Fruit fly (Drosophila melanogaster) whole organism, embryonic: ENCODE results near the gene CG31344.
A peak's percentile ranks its signal among the peaks of the same experiment; 100 is the strongest.

Source experiments
- Abd-B ChIP-seq: fragments of 200-800 bp; sonication (Bioruptor generic); optimal IDR thresholded peaks from 2 replicates; lab custom pipeline; 2018; ENCODE audit warnings: missing biosample characterization, mild to moderate bottlenecking, missing genetic modification characterization, moderate library complexity
- Blimp-1 ChIP-seq: fragments of 200-800 bp; sonication (Bioruptor generic); optimal IDR thresholded peaks from 3 replicates; lab custom pipeline; 2018; ENCODE audit warnings: missing biosample characterization, missing genetic modification characterization, mild to moderate bottlenecking, moderate library complexity, missing genetic modification reagents
- CG12236 ChIP-seq: fragments of 200-800 bp; sonication (Bioruptor generic); optimal IDR thresholded peaks from 2 replicates; lab custom pipeline; 2016; ENCODE audit warnings: missing biosample characterization, missing genetic modification characterization
- CG13894 ChIP-seq: fragments of 200-800 bp; sonication (Bioruptor generic); optimal IDR thresholded peaks from 3 replicates; lab custom pipeline; 2018; ENCODE audit warnings: missing biosample characterization, mild to moderate bottlenecking, missing genetic modification characterization, moderate library complexity
- CG14860 ChIP-seq: fragments of 200-800 bp; sonication (Bioruptor generic); IDR thresholded peaks from 3 replicates; pipeline ENCODE4 v1.3.6; 2022; ENCODE audit warnings: missing biosample characterization, missing genetic modification characterization; ENCODE audit not compliant: partially characterized antibody
- CG15601 ChIP-seq: fragments of 200-800 bp; sonication (Bioruptor generic); optimal IDR thresholded peaks from 3 replicates; lab custom pipeline; 2019; ENCODE audit warnings: missing biosample characterization, mild to moderate bottlenecking, missing genetic modification characterization, moderate library complexity
- CG16815 ChIP-seq: fragments of 200-800 bp; sonication (Bioruptor generic); optimal IDR thresholded peaks from 3 replicates; lab custom pipeline; 2017; ENCODE audit warnings: missing biosample characterization, mild to moderate bottlenecking, missing genetic modification characterization
- CG17186 ChIP-seq: fragments of 200-800 bp; sonication (Bioruptor generic); optimal IDR thresholded peaks from 3 replicates; lab custom pipeline; 2017; ENCODE audit warnings: missing biosample characterization, missing genetic modification reagents, missing genetic modification characterization
- CG17361 ChIP-seq: fragments of 200-800 bp; sonication (Bioruptor generic); IDR thresholded peaks from 3 replicates; pipeline ENCODE4 v1.3.6; 2022; ENCODE audit warnings: missing biosample characterization, missing genetic modification characterization
- CG2129 ChIP-seq: fragments of 200-800 bp; sonication (Bioruptor generic); IDR thresholded peaks from 2 replicates; pipeline ENCODE4 v1.3.6; 2022; ENCODE audit warnings: missing biosample characterization, missing genetic modification characterization; ENCODE audit not compliant: partially characterized antibody
- CG2199 ChIP-seq: fragments of 200-800 bp; sonication (Bioruptor generic); IDR thresholded peaks from 3 replicates; pipeline ENCODE4 v1.3.6; 2022; ENCODE audit warnings: missing biosample characterization, missing genetic modification characterization
- CG31224 ChIP-seq: fragments of 200-800 bp; sonication (Bioruptor generic); IDR thresholded peaks from 2 replicates; pipeline ENCODE4 v1.3.6; 2022; ENCODE audit warnings: missing biosample characterization, missing genetic modification characterization
- CG3995 ChIP-seq: fragments of 200-800 bp; sonication (Bioruptor generic); optimal IDR thresholded peaks from 3 replicates; lab custom pipeline; 2016; ENCODE audit warnings: missing biosample characterization, missing genetic modification characterization
- CG4328 ChIP-seq: fragments of 200-800 bp; sonication (Bioruptor generic); optimal IDR thresholded peaks from 3 replicates; lab custom pipeline; 2017; ENCODE audit warnings: missing biosample characterization, missing genetic modification reagents, missing genetic modification characterization
- CG43689 ChIP-seq: fragments of 200-800 bp; sonication (Bioruptor generic); IDR thresholded peaks from 2 replicates; pipeline ENCODE4 v1.3.6; 2022; ENCODE audit warnings: missing biosample characterization, missing genetic modification characterization
- CG4424 ChIP-seq: fragments of 200-800 bp; sonication (Bioruptor generic); optimal IDR thresholded peaks from 3 replicates; lab custom pipeline; 2016; ENCODE audit warnings: missing biosample characterization, missing genetic modification characterization
- CG4854 ChIP-seq: fragments of 200-800 bp; sonication (Bioruptor generic); optimal IDR thresholded peaks from 2 replicates; lab custom pipeline; 2016; ENCODE audit warnings: missing biosample characterization, missing genetic modification characterization, inconsistent platforms
- CG5953 ChIP-seq: fragments of 200-800 bp; sonication (Bioruptor generic); IDR thresholded peaks from 2 replicates; pipeline ENCODE4 v1.3.6; 2022; ENCODE audit warnings: missing biosample characterization, missing genetic modification characterization
- CG6175 ChIP-seq: fragments of 200-800 bp; sonication (Bioruptor generic); IDR thresholded peaks from 3 replicates; pipeline ENCODE4 v1.3.6; 2022; ENCODE audit warnings: missing biosample characterization, missing genetic modification characterization
- CG6683 ChIP-seq: fragments of 200-800 bp; sonication (Bioruptor generic); optimal IDR thresholded peaks from 2 replicates; lab custom pipeline; 2017; ENCODE audit warnings: missing biosample characterization, mild to moderate bottlenecking, missing genetic modification characterization, missing genetic modification reagents
- CG7556 ChIP-seq: fragments of 200-800 bp; sonication (Bioruptor generic); optimal IDR thresholded peaks from 2 replicates; lab custom pipeline; 2017; ENCODE audit warnings: missing biosample characterization, mild to moderate bottlenecking, missing genetic modification characterization
- CG9437 ChIP-seq: fragments of 200-800 bp; sonication (Bioruptor generic); optimal IDR thresholded peaks from 2 replicates; lab custom pipeline; 2018; ENCODE audit warnings: missing biosample characterization, mild to moderate bottlenecking, missing genetic modification characterization
- CG9609 ChIP-seq: fragments of 200-800 bp; sonication (Bioruptor generic); optimal IDR thresholded peaks from 3 replicates; lab custom pipeline; 2016; ENCODE audit warnings: missing biosample characterization, missing genetic modification characterization
- D ChIP-seq, 2 experiments: fragments of 200-800 bp in 1 of 2; fragments of >200 bp in 1 of 2; sonication (Bioruptor generic) in 1 of 2; optimal IDR thresholded peaks; 2 replicates in 1 of 2; 3 replicates in 1 of 2; lab custom pipeline; 2017; ENCODE audit warnings: mild to moderate bottlenecking in 1 of 2, missing biosample characterization in 1 of 2, missing genetic modification characterization in 1 of 2, missing genetic modification reagents in 1 of 2
- D19A ChIP-seq: fragments of 200-800 bp; optimal IDR thresholded peaks from 3 replicates; lab custom pipeline; 2019; ENCODE audit warnings: missing biosample characterization, mild to moderate bottlenecking, missing genetic modification characterization, moderate library complexity
- Dp ChIP-seq: fragments of 200-800 bp; sonication (Bioruptor generic); optimal IDR thresholded peaks from 2 replicates; lab custom pipeline; 2018; ENCODE audit warnings: missing biosample characterization, mild to moderate bottlenecking, missing genetic modification characterization, moderate library complexity
- Dref ChIP-seq: fragments of 200-800 bp; sonication (Bioruptor generic); IDR thresholded peaks from 2 replicates; pipeline ENCODE4 v1.3.6; 2022; ENCODE audit warnings: missing biosample characterization, missing genetic modification characterization
- HHEX ChIP-seq: fragments of 200-800 bp; sonication (Bioruptor generic); optimal IDR thresholded peaks from 3 replicates; lab custom pipeline; 2017; ENCODE audit warnings: missing biosample characterization, mild to moderate bottlenecking, missing genetic modification characterization, missing genetic modification reagents
- HLH4C ChIP-seq: fragments of 200-800 bp; sonication (Bioruptor generic); IDR thresholded peaks from 3 replicates; pipeline ENCODE4 v1.3.6; 2022; ENCODE audit warnings: missing biosample characterization, missing genetic modification characterization; ENCODE audit not compliant: partially characterized antibody
- Kr ChIP-seq: fragments of 200-800 bp; sonication (Bioruptor generic); optimal IDR thresholded peaks from 2 replicates; lab custom pipeline; 2017; ENCODE audit warnings: missing biosample characterization, mild to moderate bottlenecking, missing genetic modification characterization
- Neu2 ChIP-seq: fragments of 200-800 bp; sonication (Bioruptor generic); optimal IDR thresholded peaks from 3 replicates; lab custom pipeline; 2016; ENCODE audit warnings: missing biosample characterization, missing genetic modification characterization, borderline replicate concordance
- Nf-YC ChIP-seq: fragments of 200-800 bp; optimal IDR thresholded peaks from 3 replicates; lab custom pipeline; 2019; ENCODE audit warnings: missing biosample characterization, mild to moderate bottlenecking, missing genetic modification characterization, moderate library complexity
- Sry-β ChIP-seq: fragments of 200-800 bp; sonication (Bioruptor generic); optimal IDR thresholded peaks from 2 replicates; lab custom pipeline; 2018; ENCODE audit warnings: missing biosample characterization, mild to moderate bottlenecking, missing genetic modification characterization, moderate library complexity
- YL-1 ChIP-seq: fragments of 200-800 bp; sonication (Bioruptor generic); optimal IDR thresholded peaks from 3 replicates; lab custom pipeline; 2017; ENCODE audit warnings: missing biosample characterization, mild to moderate bottlenecking, missing genetic modification characterization
- amos ChIP-seq: fragments of 200-800 bp; sonication (Bioruptor generic); IDR thresholded peaks from 2 replicates; pipeline ENCODE4 v1.3.6; 2022; ENCODE audit warnings: missing biosample characterization, missing genetic modification characterization; ENCODE audit not compliant: partially characterized antibody
- ato ChIP-seq: fragments of 200-800 bp; sonication (Bioruptor generic); IDR thresholded peaks from 2 replicates; pipeline ENCODE4 v1.3.6; 2022; ENCODE audit warnings: missing biosample characterization, missing genetic modification characterization; ENCODE audit not compliant: partially characterized antibody
- btn ChIP-seq: fragments of 200-800 bp; sonication (Bioruptor generic); optimal IDR thresholded peaks from 2 replicates; lab custom pipeline; 2016; ENCODE audit warnings: missing biosample characterization, missing genetic modification characterization
- crc ChIP-seq: fragments of 200-800 bp; sonication (Bioruptor generic); optimal IDR thresholded peaks from 2 replicates; lab custom pipeline; 2016; ENCODE audit warnings: missing biosample characterization, missing genetic modification characterization
- disco-r ChIP-seq: fragments of 200-800 bp; sonication (Bioruptor generic); optimal IDR thresholded peaks from 2 replicates; lab custom pipeline; 2016; ENCODE audit warnings: missing biosample characterization, missing genetic modification characterization
- ewg ChIP-seq: fragments of 200-800 bp; sonication (Bioruptor generic); optimal IDR thresholded peaks from 3 replicates; lab custom pipeline; 2017; ENCODE audit warnings: mild to moderate bottlenecking, missing biosample characterization, missing genetic modification reagents, missing genetic modification characterization
- gsb ChIP-seq: fragments of 200-800 bp; sonication (Bioruptor generic); IDR thresholded peaks from 2 replicates; pipeline ENCODE4 v1.3.6; 2022; ENCODE audit warnings: missing biosample characterization, missing genetic modification characterization
- gt ChIP-seq: fragments of 200-800 bp; sonication (Bioruptor generic); IDR thresholded peaks from 2 replicates; pipeline ENCODE4 v1.3.6; 2022; ENCODE audit warnings: missing biosample characterization, missing genetic modification characterization
- knrl ChIP-seq: fragments of 200-800 bp; sonication (Bioruptor generic); IDR thresholded peaks from 3 replicates; pipeline ENCODE4 v1.3.6; 2022; ENCODE audit warnings: missing biosample characterization, missing genetic modification characterization; ENCODE audit not compliant: partially characterized antibody
- mld ChIP-seq: fragments of 200-800 bp; sonication (Bioruptor generic); IDR thresholded peaks from 3 replicates; pipeline ENCODE4 v1.3.6; 2022; ENCODE audit warnings: missing biosample characterization, missing genetic modification characterization; ENCODE audit not compliant: partially characterized antibody
- peb ChIP-seq: fragments of 200-800 bp; sonication (Bioruptor generic); IDR thresholded peaks from 2 replicates; pipeline ENCODE4 v1.3.6; 2022; ENCODE audit warnings: missing biosample characterization, missing genetic modification characterization
- phol ChIP-seq: fragments of 200-800 bp; sonication (Bioruptor generic); optimal IDR thresholded peaks from 3 replicates; lab custom pipeline; 2018; ENCODE audit warnings: missing biosample characterization, mild to moderate bottlenecking, missing genetic modification characterization, moderate library complexity
- tap ChIP-seq: fragments of 200-800 bp; optimal IDR thresholded peaks from 3 replicates; lab custom pipeline; 2019; ENCODE audit warnings: missing biosample characterization, mild to moderate bottlenecking, missing genetic modification characterization, moderate library complexity
- unc-4 ChIP-seq: fragments of 200-800 bp; sonication (Bioruptor generic); IDR thresholded peaks from 2 replicates; pipeline ENCODE4 v1.3.6; 2022; ENCODE audit warnings: missing biosample characterization, missing genetic modification characterization; ENCODE audit not compliant: partially characterized antibody
- usp ChIP-seq: fragments of >200 bp; optimal IDR thresholded peaks from 2 replicates; lab custom pipeline; 2017; ENCODE audit warnings: missing biosample characterization, missing genetic modification characterization

Gene CG31344

dm6 chr3R:15265406-15266040 is 40.4 kb upstream of the CG31344 start, which contains the start of gene ATPsynO (continued):
- peak; percentile 7; the same call in 1 of the 2 replicates for TF ChIP-seq amos
- no peak for TF ChIP-seq CG7556 (GFP tag; lab: Kevin White, UChicago)
- no peak for TF ChIP-seq btn (GFP tag; lab: Kevin White, UChicago)
- no peak for TF ChIP-seq gsb (GFP tag; lab: Robert Waterston, UW)
- no peak for TF ChIP-seq CG4328 (GFP tag; lab: Kevin White, UChicago)
- no peak for TF ChIP-seq D (optimal IDR thresholded peaks at IDR 0.05; lab: Kevin White, UChicago)
- TF ChIP-seq D (GFP tag; optimal IDR thresholded peaks at IDR 0.05; lab: Kevin White, UChicago) = no peak
- TF ChIP-seq CG6175 (GFP tag; lab: Robert Waterston, UW) = no peak
- no peak for TF ChIP-seq CG3995 (GFP tag; lab: Kevin White, UChicago)
- TF ChIP-seq CG4854 (GFP tag; lab: Kevin White, UChicago) = no peak
- TF ChIP-seq Nf-YC (tag; lab: Kevin White, UChicago) = peak; percentile 56
- TF ChIP-seq CG6683 (GFP tag; lab: Kevin White, UChicago) = no peak
- no peak for TF ChIP-seq Kr
- no peak for TF ChIP-seq CG2199 (GFP tag; lab: Robert Waterston, UW)
- TF ChIP-seq Abd-B (GFP tag; lab: Kevin White, UChicago) = no peak
- TF ChIP-seq crc = no peak
- TF ChIP-seq CG15601 = peak; percentile 28
- TF ChIP-seq tap (tag; lab: Kevin White, UChicago) = no peak
- no peak for TF ChIP-seq CG17361 (GFP tag; lab: Robert Waterston, UW)
- TF ChIP-seq CG12236 (GFP tag; lab: Kevin White, UChicago) = no peak
- no peak for TF ChIP-seq CG16815 (GFP tag; lab: Kevin White, UChicago)
- no peak for TF ChIP-seq CG2129 (GFP tag; lab: Robert Waterston, UW)
- no peak for TF ChIP-seq usp
- TF ChIP-seq CG9437 (GFP tag; lab: Kevin White, UChicago) = no peak
- TF ChIP-seq Blimp-1 (GFP tag; lab: Kevin White, UChicago) = no peak
- peak; percentile 86 for TF ChIP-seq Sry-β
- TF ChIP-seq CG43689 (GFP tag; lab: Robert Waterston, UW) = no peak
- no peak for TF ChIP-seq knrl
- no peak for TF ChIP-seq disco-r (GFP tag; lab: Kevin White, UChicago)
- TF ChIP-seq peb (GFP tag; lab: Robert Waterston, UW) = no peak
- peak; percentile 97 for TF ChIP-seq YL-1 (GFP tag; lab: Kevin White, UChicago)
- no peak; the same call in 2 of the 3 replicates for TF ChIP-seq CG14860 (GFP tag; lab: Robert Waterston, UW)

dm6 chr3R:15263946-15264345 is 38.8 kb upstream of the CG31344 start:
- TF ChIP-seq CG5953 (GFP tag; lab: Robert Waterston, UW) (no peak), HLH4C (peak; percentile 6; the same call in 2 of the 3 replicates), mld (0 out of 3 replicates have a peak, but pooled peaks have one; percentile 17), Dp (GFP tag; lab: Kevin White, UChicago) (peak; percentile 29), CG17186 (GFP tag; lab: Kevin White, UChicago) (no peak), amos (peak; percentile 33; the same call in 1 of the 2 replicates), gt (no peak), disco-r (GFP tag; lab: Kevin White, UChicago) (no peak), CG9609 (GFP tag; lab: Kevin White, UChicago) (no peak), D19A (no peak), Dref (GFP tag; lab: Robert Waterston, UW) (peak; percentile 65), CG13894 (tag; lab: Kevin White, UChicago) (no peak), HHEX (GFP tag; lab: Kevin White, UChicago) (no peak), ewg (no peak), CG31224 (no peak), CG4424 (GFP tag; lab: Kevin White, UChicago) (no peak), ato (GFP tag; lab: Robert Waterston, UW) (0 out of 2 replicates have a peak, but pooled peaks have one; percentile 30), unc-4 (GFP tag; lab: Robert Waterston, UW) (peak; percentile 37), Neu2 (GFP tag; lab: Kevin White, UChicago) (no peak), phol (tag; lab: Kevin White, UChicago) (peak; percentile 30)
